Worm (Caenorhabditis elegans) whole organism, L3 larva: ENCODE data around the gene F57B7.2.

ENCODE experiments used
- aly-2 ChIP-seq: fragments of 150-350 bp; optimal IDR thresholded peaks from 2 replicates; lab custom pipeline; 2014; ENCODE audit warnings: missing biosample characterization, missing genetic modification characterization
- elt-2 ChIP-seq: sonication (generic microtip); optimal IDR thresholded peaks from 2 replicates; lab custom pipeline; 2016; ENCODE audit warnings: missing genetic modification reagents, mild to moderate bottlenecking, missing genetic modification characterization, missing compliant biosample characterization
- elt-3 ChIP-seq, 3 experiments: fragments of 150-350 bp in 1 of 3; sonication (generic microtip) in 2 of 3; optimal IDR thresholded peaks; 2 replicates in 2 of 3; 4 replicates in 1 of 3; lab custom pipeline; 2014 to 2017; ENCODE audit warnings: missing biosample characterization in 3 of 3, missing genetic modification characterization in 3 of 3
- fkh-2 ChIP-seq: fragments of 150-350 bp; optimal IDR thresholded peaks from 2 replicates; lab custom pipeline; 2014; ENCODE audit warnings: missing biosample characterization, missing genetic modification reagents, missing genetic modification characterization
- fos-1 ChIP-seq: fragments of 150-350 bp; optimal IDR thresholded peaks from 2 replicates; lab custom pipeline; 2014; ENCODE audit warnings: missing biosample characterization, missing genetic modification characterization
- hmg-11 ChIP-seq: sonication (generic microtip); optimal IDR thresholded peaks from 2 replicates; lab custom pipeline; 2016; ENCODE audit warnings: missing genetic modification characterization, missing compliant biosample characterization
- jun-1 ChIP-seq: fragments of 150-350 bp; optimal IDR thresholded peaks from 2 replicates; lab custom pipeline; 2014; ENCODE audit warnings: missing biosample characterization, missing genetic modification reagents, missing genetic modification characterization
- mdl-1 ChIP-seq: fragments of 150-350 bp; optimal IDR thresholded peaks from 2 replicates; lab custom pipeline; 2014; ENCODE audit warnings: missing biosample characterization, missing genetic modification characterization
- nfya-1 ChIP-seq: sonication (generic microtip); optimal IDR thresholded peaks from 2 replicates; lab custom pipeline; 2017; ENCODE audit warnings: missing genetic modification characterization, mild to moderate bottlenecking, missing compliant biosample characterization, antibody characterized with exemption, moderate library complexity; ENCODE audit not compliant: insufficient read depth
- nhr-12 ChIP-seq: fragments of 150-350 bp; optimal IDR thresholded peaks from 2 replicates; lab custom pipeline; 2014; ENCODE audit warnings: missing biosample characterization, missing genetic modification characterization
- pqm-1 ChIP-seq: fragments of 150-350 bp; optimal IDR thresholded peaks from 2 replicates; lab custom pipeline; 2017; ENCODE audit warnings: missing biosample characterization, missing genetic modification characterization, inconsistent platforms
- skn-1 ChIP-seq: fragments of 150-350 bp; optimal IDR thresholded peaks from 2 replicates; lab custom pipeline; 2014; ENCODE audit warnings: missing biosample characterization, missing genetic modification characterization

DNA sequence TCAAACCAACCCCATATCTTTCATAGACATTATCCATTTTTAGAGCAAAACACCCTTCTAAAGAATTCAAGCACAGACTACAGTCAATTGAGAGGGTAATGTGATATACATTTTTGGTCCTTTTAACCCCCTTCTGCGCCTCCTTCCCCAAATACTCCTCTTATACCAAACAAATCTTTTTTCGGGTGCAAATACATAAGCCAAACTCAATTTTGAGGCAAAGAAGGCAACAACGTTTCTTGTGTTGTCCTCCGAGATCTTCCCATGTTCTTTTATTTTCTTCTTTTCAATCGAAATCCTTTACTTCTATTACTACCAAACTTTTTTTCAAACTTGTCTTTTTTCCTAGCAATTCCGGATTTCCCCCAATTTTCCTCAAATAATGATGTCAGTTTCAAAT is 11.5 kb upstream of the F57B7.2 start:
- TF ChIP-seq nhr-12 (tag; lab: Kevin White, UChicago) = no peak
- no peak for TF ChIP-seq nfya-1 (tag; lab: Kevin White, UChicago)
- no peak for TF ChIP-seq hmg-11
- no peak for TF ChIP-seq aly-2 (tag; lab: Kevin White, UChicago)
- TF ChIP-seq pqm-1 (tag; lab: Kevin White, UChicago) = no peak
- TF ChIP-seq elt-3 (tag; optimal IDR thresholded peaks at IDR 0.05; lab: Kevin White, UChicago) = no peak
- TF ChIP-seq jun-1 (tag; lab: Kevin White, UChicago) = no peak
- no peak for TF ChIP-seq elt-2 (tag; lab: Kevin White, UChicago)
- TF ChIP-seq mdl-1 = no peak
- no peak for TF ChIP-seq skn-1 (tag; lab: Kevin White, UChicago)
- no peak for TF ChIP-seq fos-1 (tag; lab: Kevin White, UChicago)
- no peak for TF ChIP-seq fkh-2 (tag; lab: Kevin White, UChicago)
